Fruit fly (Drosophila melanogaster) S2 (cell line): ENCODE measurements around the gene CG33642.

Experiments
- CG8478 ChIP-seq: fragments of >200 bp; optimal IDR thresholded peaks from 2 replicates; lab custom pipeline; 2018
- CTCF ChIP-seq, 2 experiments: fragments of >200 bp; optimal IDR thresholded peaks; 2 replicates each; lab custom pipeline; 2018

DNA sequence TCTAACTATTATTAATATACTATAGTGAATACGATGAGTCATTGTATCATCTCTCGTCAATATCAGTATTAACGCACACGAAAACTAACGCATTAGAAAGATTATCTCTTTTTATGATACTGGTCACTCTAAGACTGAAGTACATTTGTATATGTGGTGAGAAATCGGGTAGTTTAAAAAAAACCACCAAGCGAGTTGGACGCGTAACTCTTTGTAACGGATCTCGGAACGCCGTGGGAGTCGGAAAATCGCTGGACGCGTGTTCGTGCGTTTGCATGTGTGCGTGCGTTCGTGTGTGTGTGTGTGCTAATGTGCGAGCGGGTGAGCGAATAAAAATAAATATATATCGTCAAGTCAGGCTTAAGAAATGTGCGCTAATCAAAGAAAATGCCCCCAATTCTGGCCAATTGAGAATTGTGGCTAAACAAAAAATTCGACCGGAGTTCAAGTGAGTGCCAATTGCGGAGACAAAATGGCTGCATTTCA lies 20.2 kb downstream of the CG33642 start, which contains the start of gene kuz:
- TF ChIP-seq CG8478 (lab: Kevin White, UChicago), result no peak
- no peak for TF ChIP-seq CTCF (optimal IDR thresholded peaks at IDR 0.05; lab: Kevin White, UChicago)
